Fruit fly (Drosophila melanogaster): ENCODE data around the gene papi.

papi gene

DNA sequence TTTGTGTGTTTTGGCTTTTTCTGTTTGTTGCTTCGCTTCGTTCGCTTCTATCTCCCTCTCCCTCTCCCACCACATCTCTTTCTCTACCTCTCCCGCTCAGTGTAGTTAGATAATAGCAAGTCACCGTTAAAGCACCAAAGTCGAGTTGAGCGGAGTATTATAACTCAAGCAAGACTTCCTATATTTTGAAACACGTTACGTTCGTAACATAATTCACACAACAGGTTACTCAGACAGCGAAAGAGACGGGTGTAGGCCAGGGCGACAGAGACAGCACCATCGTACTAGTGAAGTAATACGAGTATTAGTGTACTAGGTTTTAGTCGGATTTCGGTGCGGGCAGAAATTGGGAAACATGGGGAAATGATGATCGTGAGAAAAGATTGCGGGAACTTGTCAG is 46.9 kb upstream of the papi start:
- no peak for TF ChIP-seq Hr78 (GFP tag; optimal IDR thresholded peaks at IDR 0.05)

DNA sequence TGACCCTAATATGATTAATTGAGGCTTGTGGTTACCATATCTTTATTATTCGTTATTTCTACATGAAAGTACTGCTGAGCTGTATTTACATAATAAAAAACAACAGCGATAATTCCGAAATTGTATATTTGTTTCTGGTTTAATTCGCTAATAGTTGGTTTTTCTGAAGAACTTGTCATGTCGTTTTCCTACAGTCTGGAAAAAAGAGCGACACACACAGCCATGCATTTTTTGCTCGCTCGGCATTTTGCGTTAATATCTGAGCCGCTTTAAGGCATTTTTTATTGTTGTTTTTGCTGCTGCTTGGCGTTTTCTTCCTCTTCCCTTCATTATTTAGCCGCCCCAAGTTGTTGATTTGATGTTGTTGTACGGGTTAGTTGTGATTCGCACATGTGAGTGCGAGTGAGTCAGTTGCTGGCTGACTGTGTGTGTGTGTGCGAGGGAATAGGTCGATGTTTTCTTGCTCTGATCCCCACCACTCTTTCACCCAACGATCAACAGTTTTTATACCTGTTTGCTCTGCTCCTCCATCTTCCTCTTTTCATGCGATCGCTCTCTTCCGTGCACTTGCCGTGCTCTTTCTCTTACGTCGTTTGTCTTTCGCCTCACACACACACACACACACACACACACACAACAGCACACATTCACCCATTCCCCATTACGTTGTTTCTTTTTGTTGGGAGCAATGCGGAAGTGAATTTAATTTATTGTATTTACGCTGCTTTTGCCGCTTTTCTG is 45.3 kb upstream of the papi start:
- TF ChIP-seq Hnf4 (GFP tag; optimal IDR thresholded peaks at IDR 0.05) (peak; percentile 41), pan (optimal IDR thresholded peaks at IDR 0.05) (no peak), jim (GFP tag; optimal IDR thresholded peaks at IDR 0.05) (no peak), Vsx2 (GFP tag; optimal IDR thresholded peaks at IDR 0.05; ENCODE audit: partially characterized antibody) (peak; percentile 43), sage (GFP tag; optimal IDR thresholded peaks at IDR 0.05) (no peak), br (GFP tag; optimal IDR thresholded peaks at IDR 0.05) (peak; percentile 48), foxo (GFP tag; optimal IDR thresholded peaks at IDR 0.05) (peak in 1 of 2 experiments; percentile 21), woc (GFP tag; optimal IDR thresholded peaks at IDR 0.05) (peak; percentile 29), Dif (GFP tag; optimal IDR thresholded peaks at IDR 0.05; ENCODE audit: partially characterized antibody) (peak; percentile 76), tai (GFP tag; optimal IDR thresholded peaks at IDR 0.05) (peak; percentile 24), usp (GFP tag; optimal IDR thresholded peaks at IDR 0.05) (no peak), Jra (GFP tag; optimal IDR thresholded peaks at IDR 0.05) (peak; percentile 0), ey (GFP tag; optimal IDR thresholded peaks at IDR 0.05) (peak; percentile 47), dl (GFP tag; optimal IDR thresholded peaks at IDR 0.05; ENCODE audit: insufficient read depth in 1 of 2, partially characterized antibody in 2 of 2) (peak in 1 of 2 experiments; percentile 41), sv (GFP tag; optimal IDR thresholded peaks at IDR 0.05) (no peak), h (GFP tag; optimal IDR thresholded peaks at IDR 0.05) (peak; percentile 28), dsf (GFP tag; optimal IDR thresholded peaks at IDR 0.05; ENCODE audit: borderline replicate concordance) (no peak), brk (GFP tag; optimal IDR thresholded peaks at IDR 0.05) (peak; percentile 61), HLH106 (tag; optimal IDR thresholded peaks at IDR 0.05) (peak; percentile 32), Hr83 (GFP tag; optimal IDR thresholded peaks at IDR 0.05; ENCODE audit: poor library complexity, severe bottlenecking) (peak; percentile 42), Abd-B (GFP tag; optimal IDR thresholded peaks at IDR 0.05) (no peak), CG32264 (GFP tag; optimal IDR thresholded peaks at IDR 0.05) (no peak), Sp1 (GFP tag; optimal IDR thresholded peaks at IDR 0.05) (peak; percentile 37), fru (GFP tag; optimal IDR thresholded peaks at IDR 0.05) (peak; percentile 47), psq (GFP tag; optimal IDR thresholded peaks at IDR 0.05) (peak; percentile 91), Dfd (GFP tag; optimal IDR thresholded peaks at IDR 0.05) (peak; percentile 90), OdsH (GFP tag; optimal IDR thresholded peaks at IDR 0.05) (peak; percentile 54), Rel (GFP tag; optimal IDR thresholded peaks at IDR 0.05) (no peak), Rel (tag; optimal IDR thresholded peaks at IDR 0.05) (peak; percentile 1), rgr (GFP tag; optimal IDR thresholded peaks at IDR 0.05) (peak; percentile 63)

DNA sequence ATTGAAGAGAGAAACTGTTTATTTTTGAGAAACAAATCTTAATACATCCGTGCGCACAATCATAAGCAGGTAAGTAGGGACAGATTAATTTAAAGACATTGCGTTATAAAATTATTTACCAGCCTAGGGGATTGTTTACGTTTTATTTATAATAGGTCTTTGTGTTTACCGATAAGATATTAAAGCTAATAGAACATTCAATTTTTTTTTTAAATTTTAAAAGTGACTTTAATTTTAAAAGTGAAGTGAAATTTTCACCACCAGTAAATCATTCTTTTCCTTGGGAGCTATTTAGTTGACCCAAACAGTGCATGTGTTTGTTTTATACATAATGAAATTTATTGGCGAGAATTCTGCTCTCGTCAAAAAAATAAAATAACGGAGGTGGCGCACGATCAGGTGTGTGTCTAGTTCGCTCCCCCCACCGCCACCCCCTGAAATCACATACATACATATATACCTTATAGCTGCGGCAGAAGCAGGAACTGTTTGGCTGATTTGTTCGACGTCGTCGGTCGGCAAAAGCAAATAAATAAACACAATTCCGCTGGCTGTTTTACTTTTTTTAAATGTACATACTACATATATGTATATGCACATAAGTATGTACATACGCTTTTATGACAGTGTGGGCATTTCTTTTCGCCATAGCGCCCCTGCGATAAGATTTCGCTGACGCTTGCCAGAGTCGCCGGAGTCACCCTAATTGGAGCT is 44.5 kb upstream of the papi start:
- TF ChIP-seq OdsH (GFP tag; optimal IDR thresholded peaks at IDR 0.05), result peak; percentile 67
- no peak for TF ChIP-seq Dif (GFP tag; optimal IDR thresholded peaks at IDR 0.05; ENCODE audit: partially characterized antibody)
- peak; percentile 30 for TF ChIP-seq br (GFP tag; optimal IDR thresholded peaks at IDR 0.05)
- peak; percentile 41 for TF ChIP-seq woc (GFP tag; optimal IDR thresholded peaks at IDR 0.05)
- peak; percentile 17 for TF ChIP-seq Hr83 (GFP tag; optimal IDR thresholded peaks at IDR 0.05; ENCODE audit: poor library complexity, severe bottlenecking)
- TF ChIP-seq Sp1 (GFP tag; optimal IDR thresholded peaks at IDR 0.05), result peak; percentile 60
- TF ChIP-seq Myc (optimal IDR thresholded peaks at IDR 0.05), result no peak
- peak; percentile 73 for TF ChIP-seq fru (GFP tag; optimal IDR thresholded peaks at IDR 0.05)
- TF ChIP-seq h (GFP tag; optimal IDR thresholded peaks at IDR 0.05), result peak; percentile 74
- peak; percentile 75 for TF ChIP-seq HLH106 (tag; optimal IDR thresholded peaks at IDR 0.05)
- TF ChIP-seq Vsx2 (GFP tag; optimal IDR thresholded peaks at IDR 0.05; ENCODE audit: partially characterized antibody), result no peak
- TF ChIP-seq CrebA (GFP tag; optimal IDR thresholded peaks at IDR 0.05; ENCODE audit: borderline replicate concordance), result peak; percentile 60
- TF ChIP-seq sage (GFP tag; optimal IDR thresholded peaks at IDR 0.05), result peak; percentile 39
- TF ChIP-seq rgr (GFP tag; optimal IDR thresholded peaks at IDR 0.05), result peak; percentile 54
- peak; percentile 37 for TF ChIP-seq dmrt93B (GFP tag; optimal IDR thresholded peaks at IDR 0.05)
- no peak for TF ChIP-seq Rel (GFP tag; optimal IDR thresholded peaks at IDR 0.05)
- peak; percentile 70 for TF ChIP-seq Rel (tag; optimal IDR thresholded peaks at IDR 0.05)
- no peak for TF ChIP-seq psq (GFP tag; optimal IDR thresholded peaks at IDR 0.05)
- TF ChIP-seq ey (GFP tag; optimal IDR thresholded peaks at IDR 0.05), result peak; percentile 67
- peak in 1 of 2 experiments; percentile 64 for TF ChIP-seq foxo (GFP tag; optimal IDR thresholded peaks at IDR 0.05)
- peak; percentile 69 for TF ChIP-seq brk (GFP tag; optimal IDR thresholded peaks at IDR 0.05)
- TF ChIP-seq CG32264 (GFP tag; optimal IDR thresholded peaks at IDR 0.05), result no peak
